Worm (Caenorhabditis elegans) whole organism, L1 larva: ENCODE results near the gene dhs-27.
A peak's percentile ranks its signal among the peaks of the same experiment; 100 is the strongest.

Source experiments
- Y116A8C.19 ChIP-seq: sonication (generic microtip); optimal IDR thresholded peaks from 2 replicates; lab custom pipeline; 2016; ENCODE audit warnings: missing compliant biosample characterization, missing genetic modification characterization, borderline replicate concordance
- aha-1 ChIP-seq: fragments of 150-350 bp; optimal IDR thresholded peaks from 2 replicates; lab custom pipeline; 2014; ENCODE audit warnings: missing biosample characterization, missing genetic modification characterization
- alr-1 ChIP-seq: fragments of 200-800 bp; sonication (Bioruptor generic); optimal IDR thresholded peaks from 2 replicates; lab custom pipeline; 2018; ENCODE audit warnings: borderline replicate concordance, mild to moderate bottlenecking, missing genetic modification characterization, missing compliant biosample characterization
- blmp-1 ChIP-seq: fragments of 150-350 bp; optimal IDR thresholded peaks from 2 replicates; lab custom pipeline; 2014; ENCODE audit warnings: missing biosample characterization, missing genetic modification characterization
- ceh-8 ChIP-seq: fragments of 200-800 bp; sonication (Bioruptor generic); optimal IDR thresholded peaks from 2 replicates; lab custom pipeline; 2018; ENCODE audit warnings: mild to moderate bottlenecking, missing genetic modification characterization, moderate library complexity, missing compliant biosample characterization
- ceh-82 ChIP-seq, 3 experiments: fragments of 150-350 bp in 1 of 3; sonication (generic microtip) in 2 of 3; optimal IDR thresholded peaks; 2 replicates each; lab custom pipeline; 2014 to 2017; ENCODE audit warnings: missing biosample characterization in 3 of 3, missing genetic modification characterization in 3 of 3
- ceh-88 ChIP-seq: fragments of 200-800 bp; sonication (Bioruptor generic); IDR thresholded peaks from 2 replicates; pipeline ENCODE4 v1.3.6; 2022; ENCODE audit warnings: missing genetic modification characterization, missing compliant biosample characterization
- dsc-1 ChIP-seq: sonication (generic microtip); optimal IDR thresholded peaks from 2 replicates; lab custom pipeline; 2016; ENCODE audit warnings: mild to moderate bottlenecking, missing genetic modification characterization, missing compliant biosample characterization
- efl-3 ChIP-seq: fragments of 200-800 bp; sonication (Bioruptor generic); optimal IDR thresholded peaks from 2 replicates; lab custom pipeline; 2018; ENCODE audit warnings: mild to moderate bottlenecking, missing genetic modification characterization, missing compliant biosample characterization
- egl-13 ChIP-seq: sonication (generic microtip); optimal IDR thresholded peaks from 2 replicates; lab custom pipeline; 2016; ENCODE audit warnings: missing genotype, missing genetic modification reagents, missing genetic modification characterization, missing compliant biosample characterization
- elt-2 ChIP-seq: sonication (generic microtip); optimal IDR thresholded peaks from 2 replicates; lab custom pipeline; 2016; ENCODE audit warnings: missing genetic modification characterization, mild to moderate bottlenecking, inconsistent platforms, missing compliant biosample characterization, missing genetic modification reagents
- elt-3 ChIP-seq, 6 experiments: fragments of 150-350 bp in 1 of 6; sonication (generic microtip); optimal IDR thresholded peaks; 2 replicates each; lab custom pipeline; 2017 to 2018; ENCODE audit warnings: missing biosample characterization in 6 of 6, missing genetic modification characterization in 6 of 6, inconsistent platforms in 1 of 6
- fkh-10 ChIP-seq: sonication (generic microtip); optimal IDR thresholded peaks from 2 replicates; lab custom pipeline; 2017; ENCODE audit warnings: missing biosample characterization, missing genetic modification reagents, missing genetic modification characterization
- fkh-4 ChIP-seq: sonication (generic microtip); optimal IDR thresholded peaks from 2 replicates; lab custom pipeline; 2016; ENCODE audit warnings: missing compliant biosample characterization, missing genetic modification characterization, borderline replicate concordance
- fos-1 ChIP-seq: fragments of 150-350 bp; optimal IDR thresholded peaks from 2 replicates; lab custom pipeline; 2014; ENCODE audit warnings: missing biosample characterization, missing genetic modification characterization
- hlh-17 ChIP-seq: fragments of 200-800 bp; sonication (Bioruptor generic); optimal IDR thresholded peaks from 2 replicates; lab custom pipeline; 2018; ENCODE audit warnings: missing genetic modification characterization, mild to moderate bottlenecking, missing compliant biosample characterization, moderate library complexity, borderline replicate concordance
- irx-1 ChIP-seq: sonication (generic microtip); optimal IDR thresholded peaks from 2 replicates; lab custom pipeline; 2016; ENCODE audit warnings: missing genetic modification characterization, missing compliant biosample characterization
- isw-1 ChIP-seq: fragments of 200-800 bp; sonication (Bioruptor generic); IDR thresholded peaks from 2 replicates; pipeline ENCODE4 v1.3.6; 2022; ENCODE audit warnings: missing genetic modification characterization, missing compliant biosample characterization
- jun-1 ChIP-seq: fragments of 150-350 bp; optimal IDR thresholded peaks from 2 replicates; lab custom pipeline; 2014; ENCODE audit warnings: missing biosample characterization, missing genetic modification reagents, missing genetic modification characterization
- lin-14 ChIP-seq: fragments of 200-800 bp; sonication (Bioruptor generic); optimal IDR thresholded peaks from 2 replicates; lab custom pipeline; 2018; ENCODE audit warnings: mild to moderate bottlenecking, missing genetic modification characterization, moderate library complexity, missing compliant biosample characterization
- lin-15B ChIP-seq: fragments of 150-350 bp; sonication (generic microtip); optimal IDR thresholded peaks from 3 replicates; lab custom pipeline; 2014; ENCODE audit warnings: missing biosample characterization, missing genetic modification characterization
- lin-35 ChIP-seq, 2 experiments: fragments of 150-350 bp; optimal IDR thresholded peaks; 2 replicates each; lab custom pipeline; 2014; ENCODE audit warnings: missing biosample characterization in 2 of 2, missing genetic modification characterization in 2 of 2, missing genetic modification reagents in 2 of 2
- lir-3 ChIP-seq: sonication (generic microtip); optimal IDR thresholded peaks from 2 replicates; lab custom pipeline; 2016; ENCODE audit warnings: mild to moderate bottlenecking, missing genetic modification characterization, moderate library complexity, missing compliant biosample characterization; ENCODE audit not compliant: poor library complexity
- mab-9 ChIP-seq: fragments of 200-800 bp; sonication (Bioruptor generic); IDR thresholded peaks from 2 replicates; pipeline ENCODE4 v1.3.6; 2022; ENCODE audit warnings: missing genetic modification reagents, missing genetic modification characterization, missing compliant biosample characterization
- mdl-1 ChIP-seq, 2 experiments: fragments of 150-350 bp; optimal IDR thresholded peaks; 2 replicates each; lab custom pipeline; 2014 to 2017; ENCODE audit warnings: missing biosample characterization in 2 of 2, missing genetic modification characterization in 2 of 2, inconsistent platforms in 1 of 2
- nhr-12 ChIP-seq: sonication (generic microtip); optimal IDR thresholded peaks from 2 replicates; lab custom pipeline; 2017; ENCODE audit warnings: missing biosample characterization, missing genetic modification characterization
- nhr-19 ChIP-seq: fragments of 200-800 bp; sonication (Bioruptor generic); conservative IDR thresholded peaks from 2 replicates; pipeline ENCODE4 v1.3.6; 2022; ENCODE audit warnings: missing genetic modification characterization, missing compliant biosample characterization
- nhr-28 ChIP-seq: fragments of 150-350 bp; optimal IDR thresholded peaks from 2 replicates; lab custom pipeline; 2014; ENCODE audit warnings: missing biosample characterization, missing genetic modification characterization
- nhr-47 ChIP-seq: sonication (generic microtip); optimal IDR thresholded peaks from 2 replicates; lab custom pipeline; 2016; ENCODE audit warnings: mild to moderate bottlenecking, missing genetic modification characterization, moderate library complexity, missing compliant biosample characterization
- nhr-71 ChIP-seq: sonication (generic microtip); optimal IDR thresholded peaks from 2 replicates; lab custom pipeline; 2016; ENCODE audit warnings: mild to moderate bottlenecking, missing genetic modification characterization, moderate library complexity, missing compliant biosample characterization
- nhr-76 ChIP-seq: sonication (generic microtip); optimal IDR thresholded peaks from 2 replicates; lab custom pipeline; 2017; ENCODE audit warnings: missing biosample characterization, missing genetic modification characterization
- pag-3 ChIP-seq: sonication (generic microtip); optimal IDR thresholded peaks from 2 replicates; lab custom pipeline; 2017; ENCODE audit warnings: missing genetic modification characterization, mild to moderate bottlenecking, missing compliant biosample characterization, antibody characterized with exemption, borderline replicate concordance; ENCODE audit not compliant: insufficient read depth
- pax-3 ChIP-seq: fragments of 200-800 bp; sonication (Bioruptor generic); optimal IDR thresholded peaks from 2 replicates; lab custom pipeline; 2018; ENCODE audit warnings: mild to moderate bottlenecking, missing genetic modification characterization, moderate library complexity, missing compliant biosample characterization
- pqm-1 ChIP-seq: sonication (generic microtip); optimal IDR thresholded peaks from 3 replicates; lab custom pipeline; 2017; ENCODE audit warnings: missing biosample characterization, missing genetic modification characterization
- rnt-1 ChIP-seq: sonication (generic microtip); optimal IDR thresholded peaks from 2 replicates; lab custom pipeline; 2016; ENCODE audit warnings: mild to moderate bottlenecking, missing genetic modification characterization, moderate library complexity, missing compliant biosample characterization
- skn-1 ChIP-seq: fragments of 150-350 bp; optimal IDR thresholded peaks from 2 replicates; lab custom pipeline; 2014; ENCODE audit warnings: missing biosample characterization, missing genetic modification characterization
- snpc-4 ChIP-seq: fragments of 150-350 bp; optimal IDR thresholded peaks from 2 replicates; lab custom pipeline; 2014; ENCODE audit warnings: missing biosample characterization, missing genetic modification characterization
- snu-23 ChIP-seq: sonication (generic microtip); optimal IDR thresholded peaks from 2 replicates; lab custom pipeline; 2016; ENCODE audit warnings: missing genetic modification characterization, missing compliant biosample characterization
- sup-37 ChIP-seq: fragments of 200-800 bp; sonication (Bioruptor generic); optimal IDR thresholded peaks from 2 replicates; lab custom pipeline; 2018; ENCODE audit warnings: mild to moderate bottlenecking, missing genetic modification characterization, missing compliant biosample characterization
- swsn-7 ChIP-seq: sonication (generic microtip); optimal IDR thresholded peaks from 2 replicates; lab custom pipeline; 2016; ENCODE audit warnings: missing genetic modification characterization, missing compliant biosample characterization
- tbx-2 ChIP-seq: sonication (generic microtip); optimal IDR thresholded peaks from 2 replicates; lab custom pipeline; 2016; ENCODE audit warnings: missing genetic modification characterization, missing compliant biosample characterization
- unc-130 ChIP-seq: fragments of 150-350 bp; optimal IDR thresholded peaks from 2 replicates; lab custom pipeline; 2017; ENCODE audit warnings: missing biosample characterization, missing genetic modification characterization, inconsistent platforms
- unc-30 ChIP-seq: sonication (generic microtip); optimal IDR thresholded peaks from 2 replicates; lab custom pipeline; 2017; ENCODE audit warnings: missing biosample characterization, missing genetic modification characterization
- vab-15 ChIP-seq: sonication (generic microtip); optimal IDR thresholded peaks from 2 replicates; lab custom pipeline; 2017; ENCODE audit warnings: missing genotype, mild to moderate bottlenecking, missing genetic modification characterization, missing compliant biosample characterization
- zip-4 ChIP-seq: fragments of 200-800 bp; sonication (Bioruptor generic); optimal IDR thresholded peaks from 2 replicates; lab custom pipeline; 2018; ENCODE audit warnings: mild to moderate bottlenecking, missing genetic modification characterization, moderate library complexity, missing compliant biosample characterization
- ztf-4 ChIP-seq: fragments of 150-350 bp; optimal IDR thresholded peaks from 2 replicates; lab custom pipeline; 2014; ENCODE audit warnings: missing biosample characterization, missing genetic modification characterization

dhs-27 gene

ce11 chrX:3375320-3375719, 39.2 kb downstream of the dhs-27 start:
- TF ChIP-seq ceh-88 (GFP tag; lab: Robert Waterston, UW) (no peak), dsc-1 (tag; lab: Kevin White, UChicago) (peak; percentile 88), fkh-4 (peak; percentile 50)
- TF ChIP-seq, all 84 proteins: peak for 2

- no peak for TF ChIP-seq nhr-71
- TF ChIP-seq lin-14 (GFP tag; lab: Kevin White, UChicago) = peak; percentile 2
These were observed 39.9 kb downstream of the dhs-27 start, which contains the start of gene clc-3 for ce11 chrX:3374642-3375041. clc-3 (minus strand) TSS chrX:3374742.

DNA sequence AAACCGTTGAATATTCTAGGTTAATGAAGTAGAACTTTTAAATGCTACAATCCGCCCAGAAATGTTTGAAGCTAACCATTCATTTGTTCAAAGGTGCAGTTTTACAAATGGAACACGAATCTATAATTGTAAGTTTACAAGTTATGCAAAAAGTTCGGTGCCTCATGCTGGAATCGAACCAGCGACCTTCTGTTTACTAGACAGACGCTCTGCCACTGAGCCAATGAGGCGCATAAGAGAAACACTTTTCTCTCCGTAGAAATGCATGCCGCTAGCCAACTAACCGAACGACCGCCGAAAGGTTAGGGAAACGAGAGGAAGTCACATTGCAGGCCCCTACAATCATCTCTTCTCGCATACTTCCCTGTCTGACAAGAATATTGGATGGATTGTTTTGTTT, 43.2 kb downstream of the dhs-27 start:
- TF ChIP-seq pag-3 (tag; lab: Kevin White, UChicago) (no peak), lin-15B (no peak), swsn-7 (tag; lab: Kevin White, UChicago) (peak; percentile 71), lin-14 (GFP tag; lab: Kevin White, UChicago) (peak; percentile 80), pax-3 (no peak), nhr-47 (tag; lab: Kevin White, UChicago) (peak; percentile 80), ztf-4 (tag; lab: Kevin White, UChicago) (no peak), snpc-4 (tag; lab: Kevin White, UChicago) (peak; percentile 14), fos-1 (tag; lab: Kevin White, UChicago) (peak; percentile 49), tbx-2 (tag; lab: Kevin White, UChicago) (peak; percentile 71), hlh-17 (GFP tag; lab: Kevin White, UChicago) (no peak), mab-9 (GFP tag; lab: Robert Waterston, UW) (0 out of 2 replicates have a peak, but pooled peaks have one; percentile 45), dsc-1 (tag; lab: Kevin White, UChicago) (peak; percentile 74), nhr-19 (peak; percentile 77), snu-23 (GFP tag; lab: Kevin White, UChicago) (peak; percentile 83), vab-15 (tag; lab: Kevin White, UChicago) (peak; percentile 12), fkh-10 (peak; percentile 53), skn-1 (tag; lab: Kevin White, UChicago) (peak; percentile 35), sup-37 (no peak), nhr-12 (tag; lab: Kevin White, UChicago) (no peak), mdl-1 (tag; optimal IDR thresholded peaks at IDR 0.05; lab: Kevin White, UChicago) (peak in 1 of 2 experiments; percentile 68), Y116A8C.19 (tag; lab: Kevin White, UChicago) (no peak), unc-30 (no peak), lin-35 (GFP tag; optimal IDR thresholded peaks at IDR 0.05; lab: Kevin White, UChicago) (peak; percentile 49 to 70), elt-2 (tag; lab: Kevin White, UChicago) (peak; percentile 19), rnt-1 (tag; lab: Kevin White, UChicago) (peak; percentile 75), zip-4 (peak; percentile 26), alr-1 (tag; lab: Kevin White, UChicago) (no peak), irx-1 (tag; lab: Kevin White, UChicago) (peak; percentile 56), isw-1 (GFP tag; lab: Robert Waterston, UW) (peak; percentile 38), elt-3 (tag; optimal IDR thresholded peaks at IDR 0.05; lab: Kevin White, UChicago) (peak in 2 of 6 experiments; percentile 18 to 49), ceh-8 (peak; percentile 43), blmp-1 (tag; lab: Kevin White, UChicago) (no peak), nhr-76 (peak; percentile 14), fkh-4 (no peak), aha-1 (tag; lab: Kevin White, UChicago) (no peak), nhr-71 (peak; percentile 75), efl-3 (GFP tag; lab: Kevin White, UChicago) (no peak), unc-130 (tag; lab: Kevin White, UChicago) (peak; percentile 11), egl-13 (tag; lab: Kevin White, UChicago) (peak; percentile 27), pqm-1 (tag; lab: Kevin White, UChicago) (no peak), lir-3 (tag; lab: Kevin White, UChicago) (peak; percentile 50), ceh-82 (tag; optimal IDR thresholded peaks at IDR 0.05; lab: Kevin White, UChicago) (peak; percentile 36 to 75 (median 65)), nhr-28 (tag; lab: Kevin White, UChicago) (no peak), jun-1 (tag; lab: Kevin White, UChicago) (peak; percentile 69)
